Worm (Caenorhabditis elegans) whole organism, mixed stage, embryonic: ENCODE measurements around the gene nduv-2.

Experiments
- M03D4.4 ChIP-seq: sonication (generic microtip); optimal IDR thresholded peaks from 2 replicates; lab custom pipeline; 2017; ENCODE audit warnings: mild to moderate bottlenecking, missing genetic modification characterization, missing compliant biosample characterization
- bed-3 ChIP-seq: fragments of 200-800 bp; sonication (Bioruptor generic); optimal IDR thresholded peaks from 3 replicates; lab custom pipeline; 2018; ENCODE audit warnings: mild to moderate bottlenecking, missing genetic modification characterization, moderate library complexity, missing compliant biosample characterization
- ceh-39 ChIP-seq: fragments of 150-350 bp; optimal IDR thresholded peaks from 2 replicates; lab custom pipeline; 2014; ENCODE audit warnings: missing biosample characterization, missing genetic modification characterization
- ceh-43 ChIP-seq: fragments of 200-800 bp; sonication (Bioruptor generic); optimal IDR thresholded peaks from 2 replicates; lab custom pipeline; 2018; ENCODE audit warnings: mild to moderate bottlenecking, missing genetic modification characterization, moderate library complexity, missing compliant biosample characterization
- ceh-83 ChIP-seq: fragments of 200-800 bp; sonication (Bioruptor generic); optimal IDR thresholded peaks from 2 replicates; lab custom pipeline; 2018; ENCODE audit warnings: mild to moderate bottlenecking, missing genetic modification characterization, missing compliant biosample characterization
- ces-1 ChIP-seq: fragments of 150-350 bp; optimal IDR thresholded peaks from 2 replicates; lab custom pipeline; 2014; ENCODE audit warnings: missing biosample characterization, missing genetic modification reagents, missing genetic modification characterization
- cnd-1 ChIP-seq: fragments of 200-800 bp; sonication (Bioruptor generic); optimal IDR thresholded peaks from 2 replicates; lab custom pipeline; 2018; ENCODE audit warnings: mild to moderate bottlenecking, missing genetic modification characterization, missing compliant biosample characterization
- drap-1 ChIP-seq: fragments of 200-800 bp; sonication (Bioruptor generic); optimal IDR thresholded peaks from 3 replicates; lab custom pipeline; 2018; ENCODE audit warnings: mild to moderate bottlenecking, missing genetic modification characterization, missing compliant biosample characterization
- elt-1 ChIP-seq: sonication (generic microtip); optimal IDR thresholded peaks from 2 replicates; lab custom pipeline; 2017; ENCODE audit warnings: missing genetic modification characterization, mild to moderate bottlenecking, missing compliant biosample characterization, antibody characterized with exemption, moderate library complexity, borderline replicate concordance; ENCODE audit not compliant: insufficient read depth
- elt-3 ChIP-seq: fragments of 150-350 bp; optimal IDR thresholded peaks from 2 replicates; lab custom pipeline; 2014; ENCODE audit warnings: missing biosample characterization, missing genetic modification characterization
- ham-2 ChIP-seq: fragments of 200-800 bp; sonication (Bioruptor generic); optimal IDR thresholded peaks from 2 replicates; lab custom pipeline; 2018; ENCODE audit warnings: mild to moderate bottlenecking, missing genetic modification characterization, missing compliant biosample characterization
- hlh-1 ChIP-seq: fragments of 150-350 bp; optimal IDR thresholded peaks from 2 replicates; lab custom pipeline; 2014; ENCODE audit warnings: missing biosample characterization, missing genetic modification reagents, missing genetic modification characterization
- lin-13 ChIP-seq: fragments of 150-350 bp; optimal IDR thresholded peaks from 2 replicates; lab custom pipeline; 2014; ENCODE audit warnings: missing biosample characterization, missing genetic modification characterization
- lsy-2 ChIP-seq: fragments of 150-350 bp; optimal IDR thresholded peaks from 2 replicates; lab custom pipeline; 2014; ENCODE audit warnings: missing biosample characterization, missing genetic modification characterization
- mab-5 ChIP-seq: fragments of 150-350 bp; optimal IDR thresholded peaks from 2 replicates; lab custom pipeline; 2014; ENCODE audit warnings: missing biosample characterization, missing genetic modification characterization
- mep-1 ChIP-seq: fragments of 150-350 bp; optimal IDR thresholded peaks from 2 replicates; lab custom pipeline; 2017; ENCODE audit warnings: missing biosample characterization, missing genetic modification reagents, missing genetic modification characterization, inconsistent platforms
- nhr-12 ChIP-seq: fragments of 150-350 bp; optimal IDR thresholded peaks from 2 replicates; lab custom pipeline; 2014; ENCODE audit warnings: missing biosample characterization, missing genetic modification characterization
- nhr-2 ChIP-seq: fragments of 150-350 bp; optimal IDR thresholded peaks from 2 replicates; lab custom pipeline; 2014; ENCODE audit warnings: missing biosample characterization, missing genetic modification characterization
- nhr-237 ChIP-seq: fragments of 150-350 bp; optimal IDR thresholded peaks from 2 replicates; lab custom pipeline; 2014; ENCODE audit warnings: missing biosample characterization, missing genetic modification characterization
- nhr-28 ChIP-seq: fragments of 150-350 bp; optimal IDR thresholded peaks from 2 replicates; lab custom pipeline; 2014; ENCODE audit warnings: missing biosample characterization, missing genetic modification characterization
- nhr-76 ChIP-seq: sonication (generic microtip); optimal IDR thresholded peaks from 2 replicates; lab custom pipeline; 2017; ENCODE audit warnings: missing biosample characterization, missing genetic modification characterization
- pha-4 ChIP-seq: fragments of 150-350 bp; optimal IDR thresholded peaks from 2 replicates; lab custom pipeline; 2018; ENCODE audit warnings: missing biosample characterization, missing genetic modification reagents, missing genetic modification characterization
- sem-2 ChIP-seq: fragments of 200-800 bp; sonication (Bioruptor generic); optimal IDR thresholded peaks from 2 replicates; lab custom pipeline; 2018; ENCODE audit warnings: mild to moderate bottlenecking, missing genetic modification characterization, missing compliant biosample characterization
- snpc-4 ChIP-seq: fragments of 150-350 bp; optimal IDR thresholded peaks from 2 replicates; lab custom pipeline; 2014; ENCODE audit warnings: missing biosample characterization, missing genetic modification characterization
- sptf-1 ChIP-seq: sonication (generic microtip); optimal IDR thresholded peaks from 2 replicates; lab custom pipeline; 2017; ENCODE audit warnings: mild to moderate bottlenecking, missing genetic modification characterization, moderate library complexity, missing compliant biosample characterization
- tbx-8 ChIP-seq: fragments of 200-800 bp; sonication (Bioruptor generic); optimal IDR thresholded peaks from 2 replicates; lab custom pipeline; 2018; ENCODE audit warnings: mild to moderate bottlenecking, missing genetic modification characterization, moderate library complexity, missing compliant biosample characterization
- unc-120 ChIP-seq: sonication (generic microtip); optimal IDR thresholded peaks from 2 replicates; lab custom pipeline; 2017; ENCODE audit warnings: missing genetic modification characterization, missing compliant biosample characterization; ENCODE audit not compliant: poor library complexity, severe bottlenecking
- unc-62 ChIP-seq: fragments of 150-350 bp; optimal IDR thresholded peaks from 2 replicates; lab custom pipeline; 2014; ENCODE audit warnings: missing biosample characterization, missing genetic modification reagents, missing genetic modification characterization
- zip-8 ChIP-seq: fragments of 150-350 bp; optimal IDR thresholded peaks from 2 replicates; lab custom pipeline; 2014; ENCODE audit warnings: missing biosample characterization, missing genetic modification characterization
- ztf-11 ChIP-seq: fragments of 150-350 bp; optimal IDR thresholded peaks from 2 replicates; lab custom pipeline; 2014; ENCODE audit warnings: missing biosample characterization, missing genetic modification characterization

Gene nduv-2

DNA sequence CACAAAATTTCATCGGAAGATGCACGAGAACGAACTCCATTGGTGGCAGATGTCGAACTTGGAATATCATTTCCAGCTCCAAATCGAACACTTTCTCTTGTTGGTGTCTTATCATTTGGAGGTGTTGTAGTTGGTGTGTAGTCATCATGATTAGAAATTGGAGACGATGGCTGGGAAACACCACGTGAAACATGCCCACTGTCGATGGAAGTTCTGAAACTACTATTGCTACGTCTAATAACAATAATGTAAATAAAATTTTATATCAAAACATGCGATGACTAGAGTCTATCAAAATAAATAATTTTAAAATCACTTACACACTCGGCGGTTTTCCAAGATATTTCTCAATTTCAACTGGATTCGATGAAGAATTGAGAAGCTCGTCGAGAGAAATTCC lies 27.0 kb upstream of the nduv-2 start:
- no peak for TF ChIP-seq tbx-8 (GFP tag; lab: Kevin White, UChicago)
- TF ChIP-seq nhr-28 (tag; lab: Kevin White, UChicago), result no peak
- no peak for TF ChIP-seq nhr-12 (tag; lab: Kevin White, UChicago)
- TF ChIP-seq, all 35 proteins: peak for 0

DNA sequence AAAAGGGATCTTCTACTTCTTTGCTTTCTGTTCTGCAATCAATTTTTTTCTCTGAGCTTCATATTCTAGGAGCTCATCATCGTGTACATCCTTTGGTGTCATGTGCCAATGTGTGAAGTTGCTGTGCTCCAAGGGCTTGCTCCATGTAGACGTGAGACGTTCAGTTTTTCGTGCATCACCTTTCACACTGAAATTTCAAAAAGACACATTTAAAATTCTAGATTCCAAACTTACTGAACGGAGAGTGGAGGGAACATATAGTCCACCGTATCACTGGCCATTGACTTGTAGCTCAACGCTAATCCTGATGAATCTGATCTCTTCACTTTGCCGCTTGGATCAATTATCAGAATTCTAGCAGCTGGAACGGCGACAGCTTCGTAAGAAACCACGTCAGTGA lies 25.4 kb upstream of the nduv-2 start:
- no peak for TF ChIP-seq lin-13
- TF ChIP-seq pha-4 (tag; lab: Kevin White, UChicago), result no peak
- TF ChIP-seq cnd-1 (tag; lab: Kevin White, UChicago), result no peak
- no peak for TF ChIP-seq hlh-1 (tag; lab: Kevin White, UChicago)
- no peak for TF ChIP-seq drap-1 (GFP tag; lab: Kevin White, UChicago)
- no peak for TF ChIP-seq zip-8
- no peak for TF ChIP-seq ceh-43 (GFP tag; lab: Kevin White, UChicago)
- no peak for TF ChIP-seq nhr-237 (tag; lab: Kevin White, UChicago)
- no peak for TF ChIP-seq bed-3 (GFP tag; lab: Kevin White, UChicago)

DNA sequence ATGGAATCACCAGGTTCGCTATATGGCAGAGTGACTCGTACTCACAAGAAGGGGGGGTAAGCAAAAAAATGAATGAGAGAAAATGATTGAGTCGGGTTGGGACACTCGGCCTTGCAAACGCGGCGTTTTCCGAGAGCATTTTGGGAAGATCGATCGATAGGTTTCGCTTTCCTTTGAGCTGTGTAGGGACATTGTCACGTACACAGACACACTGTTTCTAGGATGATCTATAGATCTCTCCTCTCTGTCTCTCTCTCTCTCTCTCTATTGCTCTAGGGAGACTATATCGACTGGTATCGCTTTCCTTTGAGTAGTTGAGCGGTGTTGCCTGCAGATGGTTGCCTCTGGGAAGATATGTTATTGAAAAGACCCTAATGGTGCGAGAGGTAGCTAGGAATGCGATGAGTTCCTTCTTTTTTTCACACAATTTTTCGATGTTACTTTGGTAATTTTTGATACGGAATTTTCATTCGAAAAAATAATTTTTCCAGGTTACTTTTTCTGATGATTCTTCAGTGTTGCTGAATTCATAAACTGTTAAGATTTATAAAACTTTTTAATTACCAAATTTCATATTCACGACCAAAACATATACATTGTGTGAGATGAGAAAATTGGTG lies 24.5 kb upstream of the nduv-2 start, which contains the start of gene H37A05.4:
TSS of gene H37A05.4 (minus strand) at position 51 of the 620 bp plus-strand sequence.
- TF ChIP-seq sem-2 (GFP tag; lab: Kevin White, UChicago), result peak; percentile 7
- no peak for TF ChIP-seq mab-5
- peak; percentile 9 for TF ChIP-seq sptf-1 (tag; lab: Kevin White, UChicago)
- peak; percentile 77 for TF ChIP-seq ceh-39

DNA sequence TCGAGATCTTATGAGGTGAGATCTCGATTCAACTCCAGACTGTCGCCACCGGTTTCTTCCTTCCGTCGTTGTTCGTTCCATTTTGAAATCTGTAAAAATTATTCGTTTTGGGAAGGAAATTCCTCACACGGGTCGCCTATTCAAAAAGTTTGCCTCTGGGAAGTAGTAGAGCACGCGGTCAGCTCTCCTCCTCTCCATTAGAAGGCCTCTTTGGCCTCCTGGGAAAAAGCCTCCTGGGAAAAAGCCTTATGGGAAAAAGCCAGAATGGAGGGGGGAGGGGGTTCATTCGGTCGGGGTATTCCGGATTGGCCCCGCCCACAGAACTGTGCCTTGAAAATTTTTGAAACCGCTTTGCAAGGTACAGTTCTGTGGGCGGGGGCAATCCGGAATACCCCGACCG lies 22.2 kb upstream of the nduv-2 start:
- TF ChIP-seq ceh-39 (no peak), elt-1 (tag; lab: Kevin White, UChicago) (no peak), tbx-8 (GFP tag; lab: Kevin White, UChicago) (no peak), nhr-237 (tag; lab: Kevin White, UChicago) (no peak), ham-2 (GFP tag; lab: Kevin White, UChicago) (no peak), nhr-28 (tag; lab: Kevin White, UChicago) (no peak), snpc-4 (tag; lab: Kevin White, UChicago) (no peak), ztf-11 (no peak), lin-13 (no peak), nhr-12 (tag; lab: Kevin White, UChicago) (no peak), unc-62 (GFP tag; lab: Kevin White, UChicago) (no peak), zip-8 (no peak), ceh-43 (GFP tag; lab: Kevin White, UChicago) (no peak), hlh-1 (tag; lab: Kevin White, UChicago) (no peak), M03D4.4 (tag; lab: Kevin White, UChicago) (no peak), nhr-76 (tag; lab: Kevin White, UChicago) (no peak), nhr-2 (tag; lab: Kevin White, UChicago) (no peak), ceh-83 (GFP tag; lab: Kevin White, UChicago) (no peak), lsy-2 (tag; lab: Kevin White, UChicago) (no peak), mep-1 (tag; lab: Kevin White, UChicago) (no peak)

DNA sequence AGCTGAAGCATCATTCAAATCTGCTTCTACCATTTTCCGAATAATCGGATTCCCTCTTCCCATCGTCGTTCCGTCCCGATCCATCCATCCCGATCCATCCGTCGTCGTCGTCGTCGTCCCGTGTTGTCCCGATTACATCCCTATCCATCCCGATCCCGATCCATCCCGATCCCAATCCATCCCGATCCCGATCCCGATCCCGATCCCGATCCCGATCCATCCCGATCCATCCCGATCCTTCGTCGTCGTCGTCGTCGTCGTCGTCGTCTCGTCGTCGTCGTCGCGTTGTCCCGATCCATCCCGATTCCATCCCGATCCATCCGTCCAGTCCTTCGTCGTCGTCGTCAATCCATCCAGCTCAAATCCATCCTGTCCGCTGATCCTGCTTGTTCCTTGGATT lies 21.8 kb upstream of the nduv-2 start:
- TF ChIP-seq ces-1 (GFP tag; lab: Kevin White, UChicago), result no peak
- no peak for TF ChIP-seq mab-5
- TF ChIP-seq sptf-1 (tag; lab: Kevin White, UChicago), result no peak
- TF ChIP-seq ceh-83 (GFP tag; lab: Kevin White, UChicago), result no peak
- TF ChIP-seq ztf-11, result no peak
- TF ChIP-seq elt-1 (tag; lab: Kevin White, UChicago), result no peak
- TF ChIP-seq mep-1 (tag; lab: Kevin White, UChicago), result no peak
- TF ChIP-seq zip-8, result no peak
- TF ChIP-seq pha-4 (tag; lab: Kevin White, UChicago), result no peak
- no peak for TF ChIP-seq nhr-76 (tag; lab: Kevin White, UChicago)
- no peak for TF ChIP-seq elt-3 (tag; lab: Kevin White, UChicago)
- no peak for TF ChIP-seq unc-120 (tag; lab: Kevin White, UChicago)
- TF ChIP-seq unc-62 (GFP tag; lab: Kevin White, UChicago), result no peak
- TF ChIP-seq bed-3 (GFP tag; lab: Kevin White, UChicago), result no peak
- no peak for TF ChIP-seq nhr-28 (tag; lab: Kevin White, UChicago)
- TF ChIP-seq hlh-1 (tag; lab: Kevin White, UChicago), result no peak
- TF ChIP-seq sem-2 (GFP tag; lab: Kevin White, UChicago), result no peak
- TF ChIP-seq lin-13, result no peak
- TF ChIP-seq nhr-237 (tag; lab: Kevin White, UChicago), result no peak
